Worm (Caenorhabditis elegans) whole organism, young adult: ENCODE results near the gene AC3.5.

Source experiments
- B0261.1 ChIP-seq: sonication (generic microtip); optimal IDR thresholded peaks from 2 replicates; lab custom pipeline; 2016; ENCODE audit warnings: mild to moderate bottlenecking, missing genetic modification characterization, moderate library complexity, missing compliant biosample characterization
- D2030.7 ChIP-seq: fragments of 200-800 bp; sonication (Bioruptor generic); IDR thresholded peaks from 2 replicates; pipeline ENCODE4 v1.3.6; 2022; ENCODE audit warnings: missing genetic modification reagents, missing genetic modification characterization, missing compliant biosample characterization
- F33H1.4 ChIP-seq: fragments of 200-800 bp; sonication (Bioruptor generic); IDR thresholded peaks from 2 replicates; pipeline ENCODE4 v1.3.6; 2022; ENCODE audit warnings: missing genetic modification reagents, missing genetic modification characterization, missing compliant biosample characterization
- F37B4.10 ChIP-seq: fragments of 200-800 bp; sonication (Bioruptor generic); IDR thresholded peaks from 2 replicates; pipeline ENCODE4 v1.3.6; 2022; ENCODE audit warnings: missing genetic modification characterization, missing compliant biosample characterization
- F55B11.4 ChIP-seq: sonication (generic microtip); optimal IDR thresholded peaks from 2 replicates; lab custom pipeline; 2016; ENCODE audit warnings: missing compliant biosample characterization, missing genetic modification characterization, borderline replicate concordance; ENCODE audit not compliant: insufficient read depth
- F57C9.4 ChIP-seq: sonication (generic microtip); optimal IDR thresholded peaks from 2 replicates; lab custom pipeline; 2017; ENCODE audit warnings: mild to moderate bottlenecking, missing genetic modification characterization, missing compliant biosample characterization
- K11D2.4 ChIP-seq: fragments of 200-800 bp; sonication (Bioruptor generic); IDR thresholded peaks from 2 replicates; pipeline ENCODE4 v1.3.6; 2022; ENCODE audit warnings: missing genetic modification reagents, missing genetic modification characterization, missing compliant biosample characterization
- K12H6.12 ChIP-seq: fragments of 200-800 bp; sonication (Bioruptor generic); optimal IDR thresholded peaks from 2 replicates; lab custom pipeline; 2018; ENCODE audit warnings: mild to moderate bottlenecking, missing genetic modification characterization, missing compliant biosample characterization
- Y53G8AR.9 ChIP-seq: fragments of 200-800 bp; sonication (Bioruptor generic); conservative IDR thresholded peaks from 2 replicates; pipeline ENCODE4 v1.3.6; 2022; ENCODE audit warnings: missing genetic modification reagents, missing genetic modification characterization, missing compliant biosample characterization
- Y56A3A.18 ChIP-seq: fragments of 200-800 bp; sonication (Bioruptor generic); IDR thresholded peaks from 2 replicates; pipeline ENCODE4 v1.3.6; 2022; ENCODE audit warnings: missing genetic modification reagents, missing genetic modification characterization, missing compliant biosample characterization
- attf-5 ChIP-seq: fragments of 200-800 bp; sonication (Bioruptor generic); optimal IDR thresholded peaks from 2 replicates; lab custom pipeline; 2018; ENCODE audit warnings: mild to moderate bottlenecking, missing genetic modification characterization, missing compliant biosample characterization
- cebp-1 ChIP-seq, 2 experiments: fragments of 200-800 bp in 1 of 2; sonication (Bioruptor generic) in 1 of 2; sonication (generic microtip) in 1 of 2; IDR thresholded peaks in 1 of 2; optimal IDR thresholded peaks in 1 of 2; 2 replicates each; pipeline versions ENCODE4 v1.3.6 to Lab custom; 2017 to 2022; ENCODE audit warnings: missing compliant biosample characterization in 2 of 2, missing genetic modification characterization in 2 of 2, mild to moderate bottlenecking in 1 of 2, missing genetic modification reagents in 1 of 2, moderate library complexity in 1 of 2
- ceh-91 ChIP-seq: fragments of 200-800 bp; sonication (Bioruptor generic); IDR thresholded peaks from 2 replicates; pipeline ENCODE4 v1.3.6; 2022; ENCODE audit warnings: missing genetic modification reagents, missing genetic modification characterization, missing compliant biosample characterization
- die-1 ChIP-seq: sonication (generic microtip); optimal IDR thresholded peaks from 2 replicates; lab custom pipeline; 2016; ENCODE audit warnings: missing genotype, mild to moderate bottlenecking, missing genetic modification characterization, missing compliant biosample characterization
- dox-1 ChIP-seq: fragments of 200-800 bp; sonication (Bioruptor generic); IDR thresholded peaks from 2 replicates; pipeline ENCODE4 v1.3.6; 2022; ENCODE audit warnings: missing genetic modification reagents, missing genetic modification characterization, missing compliant biosample characterization
- dpff-1 ChIP-seq: sonication (generic microtip); optimal IDR thresholded peaks from 2 replicates; lab custom pipeline; 2017; ENCODE audit warnings: mild to moderate bottlenecking, missing genetic modification characterization, missing compliant biosample characterization
- ekl-4 ChIP-seq: fragments of 200-800 bp; sonication (Bioruptor generic); IDR thresholded peaks from 2 replicates; pipeline ENCODE4 v1.3.6; 2022; ENCODE audit warnings: missing genetic modification reagents, missing genetic modification characterization, missing compliant biosample characterization
- gei-17 ChIP-seq: fragments of 200-800 bp; sonication (Bioruptor generic); optimal IDR thresholded peaks from 2 replicates; lab custom pipeline; 2018; ENCODE audit warnings: mild to moderate bottlenecking, missing genetic modification characterization, missing compliant biosample characterization
- him-1 ChIP-seq: sonication (generic microtip); optimal IDR thresholded peaks from 2 replicates; lab custom pipeline; 2016; ENCODE audit warnings: missing genotype, missing genetic modification reagents, missing genetic modification characterization, missing compliant biosample characterization
- hmg-1.2 ChIP-seq: fragments of 200-800 bp; sonication (Bioruptor generic); IDR thresholded peaks from 2 replicates; pipeline ENCODE4 v1.3.6; 2022; ENCODE audit warnings: missing genetic modification reagents, missing genetic modification characterization, missing compliant biosample characterization
- hmg-20 ChIP-seq: fragments of 200-800 bp; sonication (Bioruptor generic); IDR thresholded peaks from 2 replicates; pipeline ENCODE4 v1.3.6; 2022; ENCODE audit warnings: missing genetic modification reagents, missing genetic modification characterization, missing compliant biosample characterization
- hrde-1 ChIP-seq: sonication (generic microtip); optimal IDR thresholded peaks from 2 replicates; lab custom pipeline; 2016; ENCODE audit warnings: missing genetic modification characterization, mild to moderate bottlenecking, missing compliant biosample characterization, moderate library complexity, missing genotype, missing genetic modification reagents, borderline replicate concordance
- let-607 ChIP-seq, 2 experiments: fragments of 200-800 bp in 1 of 2; sonication (Bioruptor generic) in 1 of 2; sonication (generic microtip) in 1 of 2; optimal IDR thresholded peaks; 2 replicates each; lab custom pipeline; 2016 to 2018; ENCODE audit warnings: mild to moderate bottlenecking in 2 of 2, missing compliant biosample characterization in 2 of 2, missing genetic modification characterization in 2 of 2, moderate library complexity in 2 of 2, missing genotype in 1 of 2
- lin-54 ChIP-seq: fragments of 200-800 bp; sonication (Bioruptor generic); optimal IDR thresholded peaks from 2 replicates; lab custom pipeline; 2018; ENCODE audit warnings: mild to moderate bottlenecking, missing genetic modification characterization, missing compliant biosample characterization
- lir-1 ChIP-seq: fragments of 200-800 bp; sonication (Bioruptor generic); conservative IDR thresholded peaks from 2 replicates; pipeline ENCODE4 v1.3.6; 2022; ENCODE audit warnings: missing genetic modification reagents, missing genetic modification characterization, missing compliant biosample characterization
- lsl-1 ChIP-seq: fragments of 200-800 bp; sonication (Bioruptor generic); optimal IDR thresholded peaks from 2 replicates; lab custom pipeline; 2018; ENCODE audit warnings: mild to moderate bottlenecking, missing genetic modification characterization, moderate library complexity, missing compliant biosample characterization
- madf-10 ChIP-seq: sonication (generic microtip); optimal IDR thresholded peaks from 2 replicates; lab custom pipeline; 2016; ENCODE audit warnings: mild to moderate bottlenecking, missing genetic modification characterization, missing compliant biosample characterization
- madf-6 ChIP-seq: fragments of 200-800 bp; sonication (Bioruptor generic); IDR thresholded peaks from 2 replicates; pipeline ENCODE4 v1.3.6; 2022; ENCODE audit warnings: missing genetic modification reagents, missing genetic modification characterization, missing compliant biosample characterization
- madf-8 ChIP-seq: fragments of 200-800 bp; sonication (Bioruptor generic); conservative IDR thresholded peaks from 2 replicates; pipeline ENCODE4 v1.3.6; 2022; ENCODE audit warnings: missing genetic modification reagents, missing genetic modification characterization, missing compliant biosample characterization
- mcd-1 ChIP-seq: fragments of 200-800 bp; sonication (Bioruptor generic); IDR thresholded peaks from 2 replicates; pipeline ENCODE4 v1.3.6; 2022; ENCODE audit warnings: missing genetic modification reagents, missing genetic modification characterization, missing compliant biosample characterization
- mxl-1 ChIP-seq: sonication (generic microtip); optimal IDR thresholded peaks from 2 replicates; lab custom pipeline; 2016; ENCODE audit warnings: missing genetic modification characterization, missing compliant biosample characterization
- nfyb-1 ChIP-seq: fragments of 200-800 bp; sonication (Bioruptor generic); IDR thresholded peaks from 2 replicates; pipeline ENCODE4 v1.3.6; 2022; ENCODE audit warnings: missing genetic modification reagents, missing genetic modification characterization, missing compliant biosample characterization
- pha-4 ChIP-seq: fragments of 150-350 bp; sonication (generic microtip); optimal IDR thresholded peaks from 2 replicates; lab custom pipeline; 2014; ENCODE audit warnings: missing biosample characterization, missing genetic modification reagents, missing genetic modification characterization
- rcor-1 ChIP-seq: fragments of 200-800 bp; sonication (Bioruptor generic); IDR thresholded peaks from 2 replicates; pipeline ENCODE4 v1.3.6; 2022; ENCODE audit warnings: missing genetic modification reagents, missing genetic modification characterization, missing compliant biosample characterization
- snpc-4 ChIP-seq, 5 experiments: fragments of 150-350 bp in 1 of 5; sonication (generic microtip) in 4 of 5; optimal IDR thresholded peaks; 2 replicates each; lab custom pipeline; 2014 to 2018; ENCODE audit warnings: missing genetic modification characterization in 5 of 5, missing biosample characterization in 3 of 5, antibody characterized with exemption in 2 of 5, mild to moderate bottlenecking in 2 of 5, missing compliant biosample characterization in 2 of 5, missing genotype in 2 of 5, moderate library complexity in 2 of 5, missing genetic modification reagents in 1 of 5
- somi-1 ChIP-seq: fragments of 200-800 bp; sonication (Bioruptor generic); optimal IDR thresholded peaks from 2 replicates; lab custom pipeline; 2018; ENCODE audit warnings: mild to moderate bottlenecking, missing genetic modification characterization, missing compliant biosample characterization
- sptf-2 ChIP-seq: fragments of 200-800 bp; sonication (Bioruptor generic); optimal IDR thresholded peaks from 2 replicates; lab custom pipeline; 2018; ENCODE audit warnings: mild to moderate bottlenecking, missing genetic modification characterization, missing compliant biosample characterization
- unc-130 ChIP-seq: sonication (generic microtip); optimal IDR thresholded peaks from 2 replicates; lab custom pipeline; 2016; ENCODE audit warnings: missing genetic modification reagents, missing genetic modification characterization, missing compliant biosample characterization
- zfh-2 ChIP-seq: fragments of 200-800 bp; sonication (Bioruptor generic); conservative IDR thresholded peaks from 2 replicates; pipeline ENCODE4 v1.3.6; 2022; ENCODE audit warnings: missing genetic modification reagents, missing genetic modification characterization, missing compliant biosample characterization
- ztf-18 ChIP-seq: sonication (generic microtip); optimal IDR thresholded peaks from 2 replicates; lab custom pipeline; 2016; ENCODE audit warnings: missing genotype, mild to moderate bottlenecking, missing genetic modification characterization, missing compliant biosample characterization
- ztf-28 ChIP-seq: fragments of 200-800 bp; sonication (Bioruptor generic); IDR thresholded peaks from 2 replicates; pipeline ENCODE4 v1.3.6; 2022; ENCODE audit warnings: missing genetic modification reagents, missing genetic modification characterization, missing compliant biosample characterization
- ztf-3 ChIP-seq: fragments of 200-800 bp; sonication (Bioruptor generic); optimal IDR thresholded peaks from 2 replicates; lab custom pipeline; 2018; ENCODE audit warnings: mild to moderate bottlenecking, missing genetic modification characterization, missing compliant biosample characterization
- ztf-6 ChIP-seq: fragments of 200-800 bp; sonication (Bioruptor generic); IDR thresholded peaks from 2 replicates; pipeline ENCODE4 v1.3.6; 2022; ENCODE audit warnings: missing genetic modification reagents, missing genetic modification characterization, missing compliant biosample characterization

The AC3.5 gene

ce11 chrV:10352928-10353427, 35.3 kb upstream of the AC3.5 start, which contains the start of gene nol-56 (continued):
- peak; percentile 29 for TF ChIP-seq madf-10 (tag; lab: Kevin White, UChicago)
- 0 out of 2 replicates have a peak, but pooled peaks have one; percentile 10 for TF ChIP-seq hmg-1.2 (GFP tag; lab: Robert Waterston, UW)
- TF ChIP-seq ztf-6: no peak
- TF ChIP-seq F37B4.10 (GFP tag; lab: Robert Waterston, UW): no peak
- TF ChIP-seq F57C9.4 (tag; lab: Kevin White, UChicago): no peak
- TF ChIP-seq lsl-1 (GFP tag; lab: Kevin White, UChicago): peak; percentile 53
- 0 out of 2 replicates have a peak, but pooled peaks have one; percentile 25 for TF ChIP-seq hmg-20 (GFP tag; lab: Robert Waterston, UW)
- TF ChIP-seq hrde-1 (tag; lab: Kevin White, UChicago): peak; percentile 13
- TF ChIP-seq ztf-18 (tag; lab: Kevin White, UChicago): peak; percentile 64
- TF ChIP-seq D2030.7: peak; percentile 53
- 0 out of 2 replicates have a peak, but pooled peaks have one; percentile 62 for TF ChIP-seq nfyb-1
- peak; percentile 78 for TF ChIP-seq mcd-1 (GFP tag; lab: Robert Waterston, UW)
- TF ChIP-seq K11D2.4 (GFP tag; lab: Robert Waterston, UW): no peak
- TF ChIP-seq lir-1: peak; percentile 33; the same call in 1 of the 2 replicates
- no peak for TF ChIP-seq Y56A3A.18
- peak; percentile 24 for TF ChIP-seq K12H6.12 (tag; lab: Kevin White, UChicago)

DNA sequence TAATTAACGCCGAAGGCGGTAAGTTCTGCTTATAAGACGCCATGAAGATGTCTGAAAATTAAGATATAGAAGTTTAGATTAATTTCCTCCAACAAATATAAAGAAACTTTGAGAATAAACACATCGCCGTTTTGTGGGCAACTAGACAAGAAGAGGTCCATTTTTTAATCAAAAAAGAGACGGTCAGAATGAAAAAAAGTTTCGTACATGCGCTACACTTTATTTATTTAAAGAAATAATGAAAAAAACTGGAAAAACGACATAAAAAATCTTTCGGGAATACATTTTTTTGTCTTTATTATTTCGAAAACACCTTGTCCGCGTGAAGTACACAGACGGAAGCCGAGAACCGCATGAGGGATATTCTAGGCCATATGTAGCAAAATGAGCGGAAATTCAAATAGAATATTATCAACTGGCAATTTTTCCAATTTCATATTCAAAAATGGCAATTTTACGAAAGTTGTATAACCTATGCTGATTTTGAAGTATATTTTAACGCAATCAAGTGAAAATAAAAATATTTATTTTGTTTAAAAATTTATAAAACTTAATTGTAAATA, 32.5 kb upstream of the AC3.5 start, which contains the start of gene sluh-7:
sluh-7 (minus strand) TSS at position 51 of the 563 bp plus-strand sequence.
- TF ChIP-seq madf-6: peak; percentile 60; the same call in 1 of the 2 replicates
- TF ChIP-seq B0261.1: no peak
- 0 out of 2 replicates have a peak, but pooled peaks have one; percentile 46 for TF ChIP-seq dox-1 (GFP tag; lab: Robert Waterston, UW)
- TF ChIP-seq F33H1.4 (GFP tag; lab: Robert Waterston, UW): peak; percentile 65
- TF ChIP-seq pha-4 (tag; lab: Kevin White, UChicago): peak; percentile 47
- TF ChIP-seq ekl-4 (GFP tag; lab: Robert Waterston, UW): peak; percentile 34; the same call in 1 of the 2 replicates
- no peak for TF ChIP-seq snpc-4 (GFP tag; optimal IDR thresholded peaks at IDR 0.05; lab: Kevin White, UChicago)
- peak in 3 of 4 experiments; percentile 24 to 61 (median 56) for TF ChIP-seq snpc-4 (tag; optimal IDR thresholded peaks at IDR 0.05; lab: Kevin White, UChicago)
- TF ChIP-seq somi-1 (GFP tag; lab: Kevin White, UChicago): no peak
- TF ChIP-seq unc-130 (GFP tag; lab: Kevin White, UChicago): peak; percentile 86
- TF ChIP-seq lsl-1 (GFP tag; lab: Kevin White, UChicago): peak; percentile 25
- 0 out of 2 replicates have a peak, but pooled peaks have one; percentile 11 for TF ChIP-seq ceh-91 (GFP tag; lab: Robert Waterston, UW)
- TF ChIP-seq die-1 (tag; lab: Kevin White, UChicago): no peak
- no peak for TF ChIP-seq rcor-1 (GFP tag; lab: Robert Waterston, UW)
- no peak for TF ChIP-seq Y53G8AR.9 (GFP tag; lab: Robert Waterston, UW)
- TF ChIP-seq cebp-1 (GFP tag; IDR thresholded peaks at IDR 0.05; lab: Robert Waterston, UW): no peak
- peak; percentile 63 for TF ChIP-seq cebp-1 (tag; optimal IDR thresholded peaks at IDR 0.05; lab: Kevin White, UChicago)
- TF ChIP-seq lin-54 (GFP tag; lab: Kevin White, UChicago): peak; percentile 88
- no peak for TF ChIP-seq dpff-1 (tag; lab: Kevin White, UChicago)
- TF ChIP-seq zfh-2 (GFP tag; lab: Robert Waterston, UW): no peak
- peak; percentile 15; the same call in 1 of the 2 replicates for TF ChIP-seq D2030.7
- no peak for TF ChIP-seq F55B11.4 (tag; lab: Kevin White, UChicago)
- no peak for TF ChIP-seq sptf-2 (GFP tag; lab: Kevin White, UChicago)
- TF ChIP-seq K11D2.4 (GFP tag; lab: Robert Waterston, UW): 0 out of 2 replicates have a peak, but pooled peaks have one; percentile 39
- no peak for TF ChIP-seq attf-5 (GFP tag; lab: Kevin White, UChicago)
- no peak for TF ChIP-seq ztf-3
- no peak for TF ChIP-seq mxl-1 (tag; lab: Kevin White, UChicago)
- TF ChIP-seq hrde-1 (tag; lab: Kevin White, UChicago): no peak
- TF ChIP-seq let-607 (tag; optimal IDR thresholded peaks at IDR 0.05; lab: Kevin White, UChicago): peak in 1 of 2 experiments; percentile 69
- TF ChIP-seq ztf-28 (GFP tag; lab: Robert Waterston, UW): peak; percentile 65; the same call in 1 of the 2 replicates
- TF ChIP-seq gei-17 (GFP tag; lab: Kevin White, UChicago): no peak
- peak; percentile 35 for TF ChIP-seq him-1
- TF ChIP-seq madf-8 (GFP tag; lab: Robert Waterston, UW): no peak; the same call in 1 of the 2 replicates
